Worm (Caenorhabditis elegans) whole organism, early embryonic: ENCODE measurements around the gene sir-2.3.

Experiments
- B0310.2 ChIP-seq: sonication (generic microtip); optimal IDR thresholded peaks from 2 replicates; lab custom pipeline; 2016; ENCODE audit warnings: mild to moderate bottlenecking, missing genetic modification characterization, missing compliant biosample characterization
- F13C5.2 ChIP-seq: sonication (generic microtip); optimal IDR thresholded peaks from 2 replicates; lab custom pipeline; 2017; ENCODE audit warnings: mild to moderate bottlenecking, missing genetic modification characterization, inconsistent platforms, missing compliant biosample characterization
- aly-1 ChIP-seq: sonication (generic microtip); optimal IDR thresholded peaks from 2 replicates; lab custom pipeline; 2016; ENCODE audit warnings: missing genetic modification characterization, missing compliant biosample characterization
- ama-1 ChIP-seq: fragments of 150-350 bp; optimal IDR thresholded peaks from 2 replicates; lab custom pipeline; 2014
- ceh-13 ChIP-seq: fragments of 200-800 bp; sonication (Bioruptor generic); optimal IDR thresholded peaks from 2 replicates; lab custom pipeline; 2018; ENCODE audit warnings: mild to moderate bottlenecking, missing genetic modification characterization, missing compliant biosample characterization
- ets-7 ChIP-seq: sonication (generic microtip); optimal IDR thresholded peaks from 2 replicates; lab custom pipeline; 2016; ENCODE audit warnings: missing genotype, missing genetic modification characterization, missing compliant biosample characterization
- flt-1 ChIP-seq: fragments of 200-800 bp; sonication (Bioruptor generic); IDR thresholded peaks from 2 replicates; pipeline ENCODE4 v1.3.6; 2022; ENCODE audit warnings: missing genetic modification characterization, missing compliant biosample characterization
- hmbx-1 ChIP-seq: sonication (generic microtip); optimal IDR thresholded peaks from 2 replicates; lab custom pipeline; 2016; ENCODE audit warnings: mild to moderate bottlenecking, missing genetic modification characterization, missing compliant biosample characterization
- scrt-1 ChIP-seq: fragments of 200-800 bp; sonication (Bioruptor generic); IDR thresholded peaks from 2 replicates; pipeline ENCODE4 v1.3.6; 2022; ENCODE audit warnings: missing genetic modification characterization, missing compliant biosample characterization
- tbx-11 ChIP-seq: fragments of 200-800 bp; sonication (Bioruptor generic); IDR thresholded peaks from 2 replicates; pipeline ENCODE4 v1.3.6; 2022; ENCODE audit warnings: missing genetic modification characterization, missing compliant biosample characterization
- tbx-37 ChIP-seq: fragments of 200-800 bp; sonication (Bioruptor generic); conservative IDR thresholded peaks from 2 replicates; pipeline ENCODE4 v1.3.6; 2022; ENCODE audit warnings: missing genetic modification reagents, missing genetic modification characterization, missing compliant biosample characterization
- tra-4 ChIP-seq: sonication (generic microtip); optimal IDR thresholded peaks from 2 replicates; lab custom pipeline; 2017; ENCODE audit warnings: missing genetic modification characterization, missing compliant biosample characterization

DNA sequence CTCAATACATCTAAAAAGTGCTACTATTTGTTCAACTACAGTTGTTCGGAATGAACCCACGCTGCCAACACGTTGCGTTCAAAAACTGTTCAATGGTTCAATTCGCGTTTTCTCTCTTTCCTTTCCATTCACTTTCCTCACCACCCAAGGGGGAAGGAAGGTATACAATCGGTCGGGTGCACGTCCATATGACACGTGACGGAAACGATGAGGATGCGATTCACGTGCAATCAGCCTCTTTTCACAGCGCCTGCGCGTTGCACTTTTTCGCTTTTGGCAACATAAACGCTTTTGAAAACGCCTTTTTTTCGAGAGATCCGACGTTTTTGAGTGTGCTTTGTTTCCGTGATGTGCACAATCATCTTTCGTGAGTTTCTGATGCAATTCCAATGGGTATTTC, 27.1 kb downstream of the sir-2.3 start:
- TF ChIP-seq scrt-1 (GFP tag; lab: Robert Waterston, UW) (no peak), ama-1 (lab: Kevin White, UChicago) (no peak), flt-1 (GFP tag; lab: Robert Waterston, UW) (no peak), tbx-11 (GFP tag; lab: Robert Waterston, UW) (no peak), F13C5.2 (tag; lab: Kevin White, UChicago) (no peak), hmbx-1 (no peak), ets-7 (tag; lab: Kevin White, UChicago) (no peak), ceh-13 (GFP tag; lab: Kevin White, UChicago) (no peak), B0310.2 (tag; lab: Kevin White, UChicago) (no peak), tbx-37 (no peak), tra-4 (tag; lab: Kevin White, UChicago) (no peak), aly-1 (tag; lab: Kevin White, UChicago) (no peak)
